Fruit fly (Drosophila melanogaster) whole organism, embryonic: ENCODE measurements around the gene CG11263.

Experiments used
- Ada2b ChIP-seq: fragments of 200-800 bp; sonication (Bioruptor generic); IDR thresholded peaks from 2 replicates; pipeline ENCODE4 v1.3.6; 2022; ENCODE audit warnings: missing biosample characterization, missing genetic modification characterization
- Aef1 ChIP-seq: fragments of 200-800 bp; sonication (Bioruptor generic); IDR thresholded peaks from 3 replicates; pipeline ENCODE4 v1.3.6; 2022; ENCODE audit warnings: missing biosample characterization, missing genetic modification characterization
- Atf-2 ChIP-seq: fragments of 200-800 bp; sonication (Bioruptor generic); optimal IDR thresholded peaks from 2 replicates; lab custom pipeline; 2016; ENCODE audit warnings: missing biosample characterization, missing genetic modification characterization
- Atf6 ChIP-seq: fragments of 200-800 bp; sonication (Bioruptor generic); IDR thresholded peaks from 2 replicates; pipeline ENCODE4 v1.3.6; 2022; ENCODE audit warnings: missing biosample characterization, missing genetic modification characterization
- CG10565 ChIP-seq: fragments of 200-800 bp; sonication (Bioruptor generic); optimal IDR thresholded peaks from 3 replicates; lab custom pipeline; 2016; ENCODE audit warnings: missing biosample characterization, mild to moderate bottlenecking, missing genetic modification characterization
- CG12744 ChIP-seq: fragments of 200-800 bp; sonication (Bioruptor generic); optimal IDR thresholded peaks from 2 replicates; lab custom pipeline; 2016; ENCODE audit warnings: missing biosample characterization, missing genetic modification characterization
- CG12942 ChIP-seq: fragments of 200-800 bp; sonication (Bioruptor generic); optimal IDR thresholded peaks from 3 replicates; lab custom pipeline; 2016; ENCODE audit warnings: missing biosample characterization, missing genetic modification characterization
- CG13424 ChIP-seq: fragments of 200-800 bp; sonication (Bioruptor generic); optimal IDR thresholded peaks from 2 replicates; lab custom pipeline; 2019; ENCODE audit warnings: missing biosample characterization, mild to moderate bottlenecking, missing genetic modification characterization, moderate library complexity
- CG14710 ChIP-seq: fragments of 200-800 bp; sonication (Bioruptor generic); optimal IDR thresholded peaks from 3 replicates; lab custom pipeline; 2019; ENCODE audit warnings: missing biosample characterization, mild to moderate bottlenecking, missing genetic modification characterization, moderate library complexity
- CG1529 ChIP-seq: fragments of 200-800 bp; sonication (Bioruptor generic); optimal IDR thresholded peaks from 3 replicates; lab custom pipeline; 2018; ENCODE audit warnings: missing biosample characterization, missing genetic modification characterization
- CG17361 ChIP-seq: fragments of 200-800 bp; sonication (Bioruptor generic); IDR thresholded peaks from 3 replicates; pipeline ENCODE4 v1.3.6; 2022; ENCODE audit warnings: missing biosample characterization, missing genetic modification characterization
- CG2116 ChIP-seq: fragments of 200-800 bp; sonication (Bioruptor generic); optimal IDR thresholded peaks from 3 replicates; lab custom pipeline; 2018; ENCODE audit warnings: missing biosample characterization, mild to moderate bottlenecking, missing genetic modification characterization
- CG2202 ChIP-seq: fragments of 200-800 bp; sonication (Bioruptor generic); optimal IDR thresholded peaks from 2 replicates; lab custom pipeline; 2018; ENCODE audit warnings: missing biosample characterization, mild to moderate bottlenecking, missing genetic modification characterization
- CG3847 ChIP-seq: fragments of 200-800 bp; sonication (Bioruptor generic); IDR thresholded peaks from 2 replicates; pipeline ENCODE4 v1.3.6; 2022; ENCODE audit warnings: missing biosample characterization, missing genetic modification characterization
- CG4617 ChIP-seq: fragments of 200-800 bp; sonication (Bioruptor generic); optimal IDR thresholded peaks from 3 replicates; lab custom pipeline; 2016; ENCODE audit warnings: missing biosample characterization, missing genetic modification characterization, borderline replicate concordance
- CG6654 ChIP-seq: fragments of 200-800 bp; sonication (Bioruptor generic); optimal IDR thresholded peaks from 2 replicates; lab custom pipeline; 2017; ENCODE audit warnings: missing biosample characterization, mild to moderate bottlenecking, missing genetic modification characterization
- CG6689 ChIP-seq: fragments of 200-800 bp; sonication (Bioruptor generic); IDR thresholded peaks from 2 replicates; pipeline ENCODE4 v1.3.6; 2022; ENCODE audit warnings: missing biosample characterization, missing genetic modification characterization
- CG6791 ChIP-seq: fragments of 200-800 bp; sonication (Bioruptor generic); IDR thresholded peaks from 3 replicates; pipeline ENCODE4 v1.3.6; 2022; ENCODE audit warnings: missing biosample characterization, missing genetic modification characterization; ENCODE audit not compliant: partially characterized antibody
- CG6854 ChIP-seq: fragments of 200-800 bp; sonication (Bioruptor generic); optimal IDR thresholded peaks from 3 replicates; lab custom pipeline; 2017; ENCODE audit warnings: missing biosample characterization, mild to moderate bottlenecking, missing genetic modification characterization
- CG7271 ChIP-seq: fragments of 200-800 bp; sonication (Bioruptor generic); optimal IDR thresholded peaks from 2 replicates; lab custom pipeline; 2018; ENCODE audit warnings: missing biosample characterization, mild to moderate bottlenecking, missing genetic modification characterization, moderate library complexity
- CG7987 ChIP-seq: fragments of 200-800 bp; sonication (Bioruptor generic); optimal IDR thresholded peaks from 2 replicates; lab custom pipeline; 2018; ENCODE audit warnings: missing biosample characterization, mild to moderate bottlenecking, missing genetic modification characterization, moderate library complexity
- CG8089 ChIP-seq: fragments of 200-800 bp; sonication (Bioruptor generic); optimal IDR thresholded peaks from 3 replicates; lab custom pipeline; 2016; ENCODE audit warnings: missing biosample characterization, missing genetic modification characterization
- CG9932 ChIP-seq: fragments of 200-800 bp; sonication (Bioruptor generic); IDR thresholded peaks from 2 replicates; pipeline ENCODE4 v1.3.6; 2022; ENCODE audit warnings: missing biosample characterization, missing genetic modification characterization
- D ChIP-seq, 2 experiments: fragments of 200-800 bp in 1 of 2; fragments of >200 bp in 1 of 2; sonication (Bioruptor generic) in 1 of 2; optimal IDR thresholded peaks; 2 replicates in 1 of 2; 3 replicates in 1 of 2; lab custom pipeline; 2017; ENCODE audit warnings: mild to moderate bottlenecking in 1 of 2, missing biosample characterization in 1 of 2, missing genetic modification characterization in 1 of 2, missing genetic modification reagents in 1 of 2
- Dll ChIP-seq: fragments of 200-800 bp; sonication (Bioruptor generic); IDR thresholded peaks from 4 replicates; pipeline ENCODE4 v1.3.6; 2022; ENCODE audit warnings: missing biosample characterization, missing genetic modification characterization; ENCODE audit not compliant: partially characterized antibody
- Ets65A ChIP-seq: fragments of 200-800 bp; sonication (Bioruptor generic); peaks from one replicate; lab custom pipeline; 2016; ENCODE audit warnings: missing biosample characterization, missing genetic modification characterization
- Gug ChIP-seq: fragments of 200-800 bp; sonication (Bioruptor generic); IDR thresholded peaks from 4 replicates; pipeline ENCODE4 v1.3.6; 2022; ENCODE audit warnings: missing biosample characterization, missing genetic modification characterization
- H15 ChIP-seq: fragments of 200-800 bp; sonication (Bioruptor generic); IDR thresholded peaks from 3 replicates; pipeline ENCODE4 v1.3.6; 2022; ENCODE audit warnings: missing biosample characterization, missing genetic modification characterization
- HmgZ ChIP-seq: fragments of 200-800 bp; sonication (Bioruptor generic); optimal IDR thresholded peaks from 2 replicates; lab custom pipeline; 2018; ENCODE audit warnings: missing biosample characterization, mild to moderate bottlenecking, missing genetic modification characterization
- Hr51 ChIP-seq, 2 experiments: fragments of 200-800 bp; sonication (Bioruptor generic); optimal IDR thresholded peaks; 2 replicates in 1 of 2; 3 replicates in 1 of 2; lab custom pipeline; 2016 to 2018; ENCODE audit warnings: missing biosample characterization in 2 of 2, missing genetic modification characterization in 2 of 2, mild to moderate bottlenecking in 1 of 2, moderate library complexity in 1 of 2
- Hsf ChIP-seq: fragments of 200-800 bp; sonication (Bioruptor generic); optimal IDR thresholded peaks from 3 replicates; lab custom pipeline; 2016; ENCODE audit warnings: missing biosample characterization, missing genetic modification characterization
- NC2β ChIP-seq: fragments of 200-800 bp; sonication (Bioruptor generic); optimal IDR thresholded peaks from 2 replicates; lab custom pipeline; 2016; ENCODE audit warnings: missing biosample characterization, missing genetic modification characterization
- NFAT ChIP-seq: fragments of 200-800 bp; sonication (Bioruptor generic); IDR thresholded peaks from 2 replicates; pipeline ENCODE4 v1.3.6; 2022; ENCODE audit warnings: missing biosample characterization, missing genetic modification characterization
- Six4 ChIP-seq: fragments of 200-800 bp; sonication (Bioruptor generic); optimal IDR thresholded peaks from 2 replicates; lab custom pipeline; 2016; ENCODE audit warnings: missing biosample characterization, missing genetic modification characterization
- Ssrp ChIP-seq: fragments of 200-800 bp; sonication (Bioruptor generic); optimal IDR thresholded peaks from 2 replicates; lab custom pipeline; 2018; ENCODE audit warnings: missing biosample characterization, mild to moderate bottlenecking, missing genetic modification characterization, moderate library complexity
- bbx ChIP-seq: fragments of 200-800 bp; sonication (Bioruptor generic); IDR thresholded peaks from 2 replicates; pipeline ENCODE4 v1.3.6; 2022; ENCODE audit warnings: missing biosample characterization, missing genetic modification characterization; ENCODE audit not compliant: partially characterized antibody
- chif ChIP-seq, 2 experiments: fragments of 200-800 bp; sonication (Bioruptor generic); optimal IDR thresholded peaks; 3 replicates each; lab custom pipeline; 2016; ENCODE audit warnings: missing biosample characterization in 2 of 2, missing genetic modification characterization in 2 of 2
- chn ChIP-seq: fragments of 200-800 bp; sonication (Bioruptor generic); optimal IDR thresholded peaks from 2 replicates; lab custom pipeline; 2016; ENCODE audit warnings: missing biosample characterization, missing genetic modification characterization
- crp ChIP-seq, 2 experiments: fragments of 200-800 bp; sonication (Bioruptor generic); optimal IDR thresholded peaks; 2 replicates in 1 of 2; 3 replicates in 1 of 2; lab custom pipeline; 2017; ENCODE audit warnings: missing biosample characterization in 2 of 2, missing genetic modification characterization in 2 of 2, mild to moderate bottlenecking in 1 of 2, moderate library complexity in 1 of 2
- dati ChIP-seq: fragments of 200-800 bp; sonication (Bioruptor generic); IDR thresholded peaks from 2 replicates; pipeline ENCODE4 v1.3.6; 2022; ENCODE audit warnings: missing biosample characterization, missing genetic modification characterization
- grau ChIP-seq: fragments of 200-800 bp; optimal IDR thresholded peaks from 3 replicates; lab custom pipeline; 2019; ENCODE audit warnings: missing biosample characterization, mild to moderate bottlenecking, missing genetic modification characterization, moderate library complexity
- gsb-n ChIP-seq: fragments of 200-800 bp; sonication (Bioruptor generic); optimal IDR thresholded peaks from 3 replicates; lab custom pipeline; 2018; ENCODE audit warnings: missing biosample characterization, mild to moderate bottlenecking, missing genetic modification characterization
- insv ChIP-seq, 2 experiments: fragments of 200-800 bp; sonication (Bioruptor generic); optimal IDR thresholded peaks; 3 replicates each; lab custom pipeline; 2016 to 2018; ENCODE audit warnings: missing biosample characterization in 2 of 2, missing genetic modification characterization in 2 of 2
- nmo ChIP-seq: fragments of 200-800 bp; sonication (Bioruptor generic); optimal IDR thresholded peaks from 2 replicates; lab custom pipeline; 2018; ENCODE audit warnings: missing biosample characterization, mild to moderate bottlenecking, missing genetic modification characterization, moderate library complexity
- otp ChIP-seq: fragments of 200-800 bp; sonication (Bioruptor generic); IDR thresholded peaks from 3 replicates; pipeline ENCODE4, ENCODE4 v1.3.6; 2022; ENCODE audit warnings: missing biosample characterization, missing genetic modification characterization
- peb ChIP-seq: fragments of 200-800 bp; sonication (Bioruptor generic); IDR thresholded peaks from 2 replicates; pipeline ENCODE4 v1.3.6; 2022; ENCODE audit warnings: missing biosample characterization, missing genetic modification characterization
- sob ChIP-seq: fragments of 200-800 bp; sonication (Bioruptor generic); IDR thresholded peaks from 2 replicates; pipeline ENCODE4 v1.3.6; 2022; ENCODE audit warnings: missing biosample characterization, missing genetic modification characterization
- tna ChIP-seq: fragments of 200-800 bp; sonication (Bioruptor generic); IDR thresholded peaks from 2 replicates; pipeline ENCODE4 v1.3.6; 2022; ENCODE audit warnings: missing biosample characterization, missing genetic modification characterization; ENCODE audit not compliant: partially characterized antibody
- wor ChIP-seq: fragments of 200-800 bp; sonication (Bioruptor generic); IDR thresholded peaks from 2 replicates; pipeline ENCODE4 v1.3.6; 2022; ENCODE audit warnings: missing biosample characterization, missing genetic modification characterization

CG11263 gene

dm6 chr3L:13015195-13015822, 8.7 kb downstream of the CG11263 start, which contains the start of gene MICAL-like (continued):
- TF ChIP-seq CG4617 (GFP tag; lab: Kevin White, UChicago) (peak; percentile 6), crp (GFP tag; optimal IDR thresholded peaks at IDR 0.05; lab: Kevin White, UChicago) (no peak), CG14710 (tag; lab: Kevin White, UChicago) (peak; percentile 78), CG17361 (GFP tag; lab: Robert Waterston, UW) (no peak; the same call in 2 of the 3 replicates), grau (no peak), insv (GFP tag; optimal IDR thresholded peaks at IDR 0.05; lab: Kevin White, UChicago) (peak in 1 of 2 experiments; percentile 89), D (optimal IDR thresholded peaks at IDR 0.05; lab: Kevin White, UChicago) (no peak), D (GFP tag; optimal IDR thresholded peaks at IDR 0.05; lab: Kevin White, UChicago) (no peak), CG12942 (no peak), Aef1 (GFP tag; lab: Robert Waterston, UW) (peak; percentile 36; the same call in 2 of the 3 replicates), tna (GFP tag; lab: Robert Waterston, UW) (peak; percentile 72; the same call in 1 of the 2 replicates), Hr51 (GFP tag; optimal IDR thresholded peaks at IDR 0.05; lab: Kevin White, UChicago) (no peak), bbx (GFP tag; lab: Robert Waterston, UW) (peak; percentile 72), chn (GFP tag; lab: Kevin White, UChicago) (peak; percentile 5), CG3847 (GFP tag; lab: Robert Waterston, UW) (no peak; the same call in 1 of the 2 replicates), CG2202 (tag; lab: Kevin White, UChicago) (no peak), CG6854 (no peak), peb (GFP tag; lab: Robert Waterston, UW) (no peak), chif (GFP tag; optimal IDR thresholded peaks at IDR 0.05; lab: Kevin White, UChicago) (no peak), CG10565 (GFP tag; lab: Kevin White, UChicago) (no peak), Six4 (no peak), wor (GFP tag; lab: Robert Waterston, UW) (no peak), Hsf (no peak), H15 (GFP tag; lab: Robert Waterston, UW) (no peak), CG12744 (GFP tag; lab: Kevin White, UChicago) (no peak), CG9932 (GFP tag; lab: Robert Waterston, UW) (peak; percentile 70), CG1529 (GFP tag; lab: Kevin White, UChicago) (no peak), CG6791 (GFP tag; lab: Robert Waterston, UW) (peak; percentile 77), Gug (GFP tag; lab: Robert Waterston, UW) (no peak), NC2β (no peak), HmgZ (peak; percentile 27), nmo (no peak), Atf-2 (GFP tag; lab: Kevin White, UChicago) (no peak), CG13424 (tag; lab: Kevin White, UChicago) (no peak), Dll (GFP tag; lab: Robert Waterston, UW) (peak; percentile 94), Atf6 (GFP tag; lab: Robert Waterston, UW) (0 out of 2 replicates have a peak, but pooled peaks have one; percentile 14), Ets65A (GFP tag; lab: Kevin White, UChicago) (peak; percentile 44), CG7271 (tag; lab: Kevin White, UChicago) (no peak), CG6689 (GFP tag; lab: Robert Waterston, UW) (no peak), CG6654 (GFP tag; lab: Kevin White, UChicago) (no peak), CG2116 (GFP tag; lab: Kevin White, UChicago) (peak; percentile 21), dati (GFP tag; lab: Robert Waterston, UW) (no peak), sob (GFP tag; lab: Robert Waterston, UW) (peak; percentile 59), CG7987 (GFP tag; lab: Kevin White, UChicago) (no peak), Ssrp (tag; lab: Kevin White, UChicago) (no peak), otp (GFP tag; lab: Robert Waterston, UW) (peak; percentile 11; the same call in 1 of the 3 replicates), CG8089 (no peak), Ada2b (GFP tag; lab: Robert Waterston, UW) (peak; percentile 49), NFAT (GFP tag; lab: Robert Waterston, UW) (peak; percentile 50; the same call in 1 of the 2 replicates), gsb-n (tag; lab: Kevin White, UChicago) (no peak)
